Fruit fly (Drosophila melanogaster): ENCODE results near the gene Dscam2.

DNA sequence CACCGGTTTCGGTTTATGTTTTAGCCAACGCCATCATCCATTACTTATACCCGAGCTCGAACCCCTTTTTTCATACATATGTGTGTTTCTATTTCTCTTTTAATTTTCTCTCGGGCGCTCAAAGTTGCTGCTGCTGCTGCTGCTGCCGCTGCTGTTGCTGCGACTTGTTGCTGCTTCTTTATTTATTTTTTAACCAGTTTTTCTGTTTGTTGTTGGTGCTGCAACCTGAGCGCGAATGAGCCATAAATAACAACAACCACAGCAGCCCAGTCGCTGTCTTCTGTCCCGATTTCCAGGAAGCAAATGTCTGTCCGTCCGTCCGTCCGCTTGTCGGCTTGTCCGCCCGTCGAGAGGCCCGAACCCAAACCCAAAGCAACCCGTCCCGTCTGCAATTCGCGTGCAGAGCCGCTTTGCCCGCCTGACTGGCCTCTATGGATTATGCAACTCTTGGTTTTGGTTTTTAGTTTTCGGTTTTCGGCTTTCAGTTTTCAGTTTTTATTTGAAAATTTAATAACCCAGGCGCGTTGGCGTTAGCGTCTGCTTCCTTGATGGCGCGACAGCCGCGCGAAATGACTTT lies 52.0 kb downstream of the Dscam2 start:
- TF ChIP-seq dmrt93B (GFP tag; optimal IDR thresholded peaks at IDR 0.05) (no peak), OdsH (GFP tag; optimal IDR thresholded peaks at IDR 0.05) (no peak), psq (GFP tag; optimal IDR thresholded peaks at IDR 0.05) (peak; percentile 14), GATAd (GFP tag; optimal IDR thresholded peaks at IDR 0.05) (no peak), h (GFP tag; optimal IDR thresholded peaks at IDR 0.05) (no peak), pan (optimal IDR thresholded peaks at IDR 0.05) (no peak), rgr (GFP tag; optimal IDR thresholded peaks at IDR 0.05) (no peak), jim (GFP tag; optimal IDR thresholded peaks at IDR 0.05) (no peak), Rel (GFP tag; optimal IDR thresholded peaks at IDR 0.05) (no peak), Rel (tag; optimal IDR thresholded peaks at IDR 0.05) (no peak)
